Worm (Caenorhabditis elegans) whole organism, L4 larva: ENCODE measurements around the gene Y66D12A.13.

Experiments used
- ZK337.2 ChIP-seq: fragments of 200-800 bp; sonication (Bioruptor generic); IDR thresholded peaks from 2 replicates; pipeline ENCODE4 v1.3.6; 2022; ENCODE audit warnings: missing genetic modification reagents, missing genetic modification characterization, missing compliant biosample characterization
- ZK546.5 ChIP-seq, 2 experiments: sonication (generic microtip); optimal IDR thresholded peaks; 2 replicates each; lab custom pipeline; 2017; ENCODE audit warnings: missing biosample characterization in 2 of 2, missing genetic modification characterization in 2 of 2
- aly-2 ChIP-seq: sonication (generic microtip); optimal IDR thresholded peaks from 2 replicates; lab custom pipeline; 2018; ENCODE audit warnings: missing biosample characterization, missing genetic modification characterization
- nhr-76 ChIP-seq: fragments of 150-350 bp; optimal IDR thresholded peaks from 2 replicates; lab custom pipeline; 2014; ENCODE audit warnings: missing biosample characterization, missing genetic modification characterization
- pqm-1 ChIP-seq: sonication (generic microtip); optimal IDR thresholded peaks from 2 replicates; lab custom pipeline; 2017; ENCODE audit warnings: missing biosample characterization, missing genetic modification characterization
- rbr-2 ChIP-seq: sonication (generic microtip); optimal IDR thresholded peaks from 2 replicates; lab custom pipeline; 2016; ENCODE audit warnings: missing genotype, missing genetic modification characterization, missing compliant biosample characterization

DNA sequence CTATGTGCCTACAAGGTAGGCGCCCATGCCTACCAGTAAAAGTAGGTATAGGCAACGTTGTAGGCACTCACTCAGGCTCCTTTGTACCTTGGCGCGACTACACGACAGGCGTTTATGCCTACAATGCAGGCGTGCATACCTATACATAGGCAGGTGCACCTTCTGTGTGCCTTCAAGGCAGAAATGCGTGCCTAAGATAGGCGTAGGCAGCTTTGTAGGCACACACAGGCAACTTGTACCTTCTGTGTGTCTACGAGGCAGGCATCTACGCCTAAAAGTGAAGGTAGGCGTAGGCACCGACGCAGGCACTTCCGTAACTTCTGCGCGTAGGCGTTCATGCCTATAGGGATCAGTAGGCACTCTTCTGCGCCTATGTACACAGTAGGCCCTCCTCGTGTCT, 42.5 kb upstream of the Y66D12A.13 start:
- TF ChIP-seq ZK546.5 (tag; optimal IDR thresholded peaks at IDR 0.05; lab: Kevin White, UChicago), result no peak
- TF ChIP-seq pqm-1 (tag; lab: Kevin White, UChicago), result no peak
- TF ChIP-seq aly-2, result no peak
- no peak for TF ChIP-seq rbr-2
- no peak for TF ChIP-seq nhr-76
- no peak for TF ChIP-seq ZK337.2 (GFP tag; lab: Robert Waterston, UW)
